Worm (Caenorhabditis elegans) whole organism, L2 larva: ENCODE measurements around the gene dpm-3.

Experiments used
- C34F6.9 ChIP-seq: fragments of 150-350 bp; optimal IDR thresholded peaks from 2 replicates; lab custom pipeline; 2014; ENCODE audit warnings: missing biosample characterization, missing genetic modification characterization
- F13H6.1 ChIP-seq: sonication (generic microtip); optimal IDR thresholded peaks from 2 replicates; lab custom pipeline; 2016; ENCODE audit warnings: missing genetic modification characterization, missing compliant biosample characterization
- R02D3.7 ChIP-seq: fragments of 150-350 bp; optimal IDR thresholded peaks from 2 replicates; lab custom pipeline; 2014; ENCODE audit warnings: missing biosample characterization, missing genetic modification characterization
- Y55F3AM.14 ChIP-seq: fragments of 200-800 bp; sonication (Bioruptor generic); optimal IDR thresholded peaks from 2 replicates; lab custom pipeline; 2018; ENCODE audit warnings: mild to moderate bottlenecking, missing genetic modification characterization, missing compliant biosample characterization
- ZK546.5 ChIP-seq: sonication (generic microtip); optimal IDR thresholded peaks from 2 replicates; lab custom pipeline; 2017; ENCODE audit warnings: missing biosample characterization, missing genetic modification characterization
- aly-2 ChIP-seq: fragments of 150-350 bp; optimal IDR thresholded peaks from 2 replicates; lab custom pipeline; 2014; ENCODE audit warnings: missing biosample characterization, missing genetic modification characterization
- blmp-1 ChIP-seq: sonication (generic microtip); optimal IDR thresholded peaks from 2 replicates; lab custom pipeline; 2017; ENCODE audit warnings: missing genetic modification characterization, mild to moderate bottlenecking, missing compliant biosample characterization, antibody characterized with exemption, moderate library complexity; ENCODE audit not compliant: insufficient read depth
- ceh-16 ChIP-seq: fragments of 150-350 bp; optimal IDR thresholded peaks from 2 replicates; lab custom pipeline; 2014; ENCODE audit warnings: missing biosample characterization, missing genetic modification characterization
- ceh-82 ChIP-seq: fragments of 150-350 bp; optimal IDR thresholded peaks from 2 replicates; lab custom pipeline; 2014; ENCODE audit warnings: missing biosample characterization, missing genetic modification characterization
- crh-2 ChIP-seq: sonication (generic microtip); optimal IDR thresholded peaks from 2 replicates; lab custom pipeline; 2017; ENCODE audit warnings: missing biosample characterization, missing genetic modification characterization
- egl-27 ChIP-seq: sonication (generic microtip); optimal IDR thresholded peaks from 3 replicates; lab custom pipeline; 2017; ENCODE audit warnings: missing biosample characterization, missing genetic modification reagents, missing genetic modification characterization
- elt-1 ChIP-seq: fragments of 150-350 bp; optimal IDR thresholded peaks from 2 replicates; lab custom pipeline; 2014; ENCODE audit warnings: missing biosample characterization, missing genetic modification characterization
- elt-3 ChIP-seq: sonication (generic microtip); optimal IDR thresholded peaks from 2 replicates; lab custom pipeline; 2017; ENCODE audit warnings: missing biosample characterization, missing genetic modification characterization
- fos-1 ChIP-seq: fragments of 150-350 bp; optimal IDR thresholded peaks from 2 replicates; lab custom pipeline; 2014; ENCODE audit warnings: missing biosample characterization, missing genetic modification characterization
- gmeb-1 ChIP-seq: fragments of 150-350 bp; optimal IDR thresholded peaks from 2 replicates; lab custom pipeline; 2014; ENCODE audit warnings: missing biosample characterization, missing genetic modification characterization
- lin-11 ChIP-seq: fragments of 150-350 bp; sonication (generic microtip); optimal IDR thresholded peaks from 2 replicates; lab custom pipeline; 2014; ENCODE audit warnings: missing biosample characterization, missing genetic modification characterization, inconsistent platforms, mixed read lengths
- lin-13 ChIP-seq: fragments of 150-350 bp; optimal IDR thresholded peaks from 2 replicates; lab custom pipeline; 2014; ENCODE audit warnings: missing biosample characterization, missing genetic modification reagents, missing genetic modification characterization
- lin-39 ChIP-seq: fragments of 150-350 bp; optimal IDR thresholded peaks from 2 replicates; lab custom pipeline; 2014; ENCODE audit warnings: missing biosample characterization, missing genetic modification reagents, missing genetic modification characterization
- lsy-2 ChIP-seq, 2 experiments: fragments of 150-350 bp in 1 of 2; sonication (generic microtip) in 1 of 2; optimal IDR thresholded peaks; 2 replicates each; lab custom pipeline; 2014 to 2017; ENCODE audit warnings: missing biosample characterization in 2 of 2, missing genetic modification characterization in 2 of 2
- mab-5 ChIP-seq: fragments of 150-350 bp; optimal IDR thresholded peaks from 2 replicates; lab custom pipeline; 2014; ENCODE audit warnings: missing biosample characterization, missing genetic modification characterization
- mbf-1 ChIP-seq: sonication (generic microtip); optimal IDR thresholded peaks from 2 replicates; lab custom pipeline; 2017; ENCODE audit warnings: missing biosample characterization, missing genetic modification characterization
- nhr-12 ChIP-seq: fragments of 150-350 bp; optimal IDR thresholded peaks from 2 replicates; lab custom pipeline; 2014; ENCODE audit warnings: missing biosample characterization, missing genetic modification characterization
- nhr-129 ChIP-seq: fragments of 150-350 bp; optimal IDR thresholded peaks from 2 replicates; lab custom pipeline; 2014; ENCODE audit warnings: missing biosample characterization, missing genetic modification characterization
- nhr-21 ChIP-seq: fragments of 150-350 bp; optimal IDR thresholded peaks from 2 replicates; lab custom pipeline; 2014; ENCODE audit warnings: missing biosample characterization, missing genetic modification characterization
- nhr-237 ChIP-seq: fragments of 150-350 bp; optimal IDR thresholded peaks from 2 replicates; lab custom pipeline; 2014; ENCODE audit warnings: missing biosample characterization, missing genetic modification characterization
- nhr-25 ChIP-seq: fragments of 150-350 bp; sonication (generic microtip); optimal IDR thresholded peaks from 3 replicates; lab custom pipeline; 2014; ENCODE audit warnings: missing biosample characterization, missing genetic modification characterization
- nhr-6 ChIP-seq: fragments of 150-350 bp; optimal IDR thresholded peaks from 2 replicates; lab custom pipeline; 2014; ENCODE audit warnings: missing biosample characterization, missing genetic modification characterization
- nhr-77 ChIP-seq: fragments of 150-350 bp; optimal IDR thresholded peaks from 2 replicates; lab custom pipeline; 2014; ENCODE audit warnings: missing biosample characterization, missing genetic modification characterization
- peb-1 ChIP-seq: fragments of 150-350 bp; optimal IDR thresholded peaks from 2 replicates; lab custom pipeline; 2014; ENCODE audit warnings: missing biosample characterization, missing genetic modification characterization
- sem-4 ChIP-seq: fragments of 150-350 bp; optimal IDR thresholded peaks from 2 replicates; lab custom pipeline; 2014; ENCODE audit warnings: missing biosample characterization, missing genetic modification reagents, missing genetic modification characterization
- sma-3 ChIP-seq: sonication (generic microtip); optimal IDR thresholded peaks from 2 replicates; lab custom pipeline; 2016; ENCODE audit warnings: missing genetic modification reagents, missing genetic modification characterization, missing compliant biosample characterization
- sma-9 ChIP-seq, 2 experiments: fragments of 150-350 bp in 1 of 2; sonication (generic microtip) in 1 of 2; optimal IDR thresholded peaks; 2 replicates each; lab custom pipeline; 2014 to 2016; ENCODE audit warnings: missing genetic modification characterization in 2 of 2, mild to moderate bottlenecking in 1 of 2, missing biosample characterization in 1 of 2, missing compliant biosample characterization in 1 of 2, missing genetic modification reagents in 1 of 2, moderate library complexity in 1 of 2
- snpc-4 ChIP-seq: fragments of 150-350 bp; optimal IDR thresholded peaks from 2 replicates; lab custom pipeline; 2014; ENCODE audit warnings: missing biosample characterization, missing genetic modification characterization
- unc-39 ChIP-seq: fragments of 150-350 bp; optimal IDR thresholded peaks from 2 replicates; lab custom pipeline; 2014; ENCODE audit warnings: missing biosample characterization, missing genetic modification characterization
- unc-55 ChIP-seq: fragments of 150-350 bp; sonication (generic microtip); optimal IDR thresholded peaks from 3 replicates; lab custom pipeline; 2014; ENCODE audit warnings: missing biosample characterization, missing genetic modification reagents, missing genetic modification characterization
- unc-62 ChIP-seq: fragments of 150-350 bp; optimal IDR thresholded peaks from 2 replicates; lab custom pipeline; 2014; ENCODE audit warnings: missing biosample characterization, missing genetic modification reagents, missing genetic modification characterization
- zag-1 ChIP-seq: fragments of 150-350 bp; optimal IDR thresholded peaks from 2 replicates; lab custom pipeline; 2014; ENCODE audit warnings: missing biosample characterization, missing genetic modification characterization
- ztf-1 ChIP-seq: fragments of 200-800 bp; sonication (Bioruptor generic); conservative IDR thresholded peaks from 2 replicates; pipeline ENCODE4 v1.3.6; 2022; ENCODE audit warnings: missing genetic modification characterization, missing compliant biosample characterization
- ztf-11 ChIP-seq: sonication (generic microtip); optimal IDR thresholded peaks from 2 replicates; lab custom pipeline; 2017; ENCODE audit warnings: missing biosample characterization, missing genetic modification characterization
- ztf-4 ChIP-seq: fragments of 150-350 bp; optimal IDR thresholded peaks from 2 replicates; lab custom pipeline; 2014; ENCODE audit warnings: missing biosample characterization, missing genetic modification characterization

The dpm-3 gene

ce11 chrIV:12404137-12404536, 12.8 kb downstream of the dpm-3 start, which contains the start of gene gex-3 (continued):
- TF ChIP-seq sma-3 (GFP tag; lab: Kevin White, UChicago), result peak; percentile 64
- no peak for TF ChIP-seq elt-3 (tag; lab: Kevin White, UChicago)
- no peak for TF ChIP-seq R02D3.7 (tag; lab: Kevin White, UChicago)
- peak; percentile 63 for TF ChIP-seq zag-1 (tag; lab: Kevin White, UChicago)
- no peak for TF ChIP-seq lin-39
- TF ChIP-seq ztf-11 (tag; lab: Kevin White, UChicago), result no peak
- peak; percentile 22 for TF ChIP-seq mab-5
- no peak for TF ChIP-seq Y55F3AM.14 (GFP tag; lab: Kevin White, UChicago)
- peak; percentile 71 for TF ChIP-seq nhr-25 (tag; lab: Kevin White, UChicago)
- TF ChIP-seq nhr-21 (tag; lab: Kevin White, UChicago), result peak; percentile 65
- peak; percentile 64 for TF ChIP-seq ztf-4 (tag; lab: Kevin White, UChicago)
- peak; percentile 12 for TF ChIP-seq egl-27 (tag; lab: Kevin White, UChicago)
- no peak for TF ChIP-seq nhr-77 (tag; lab: Kevin White, UChicago)
- TF ChIP-seq ceh-82 (tag; lab: Kevin White, UChicago), result no peak
- TF ChIP-seq snpc-4 (tag; lab: Kevin White, UChicago), result no peak
- TF ChIP-seq nhr-6 (tag; lab: Kevin White, UChicago), result no peak
- TF ChIP-seq nhr-237 (tag; lab: Kevin White, UChicago), result no peak
- TF ChIP-seq lin-11, result peak; percentile 79
- TF ChIP-seq ZK546.5 (tag; lab: Kevin White, UChicago), result peak; percentile 73
- TF ChIP-seq fos-1 (tag; lab: Kevin White, UChicago), result peak; percentile 80

- no peak for TF ChIP-seq unc-39 (tag; lab: Kevin White, UChicago)
Observed at ce11 chrIV:12408625-12409024, 17.2 kb downstream of the dpm-3 start, which contains the start of gene dsb-1. TSS of gene dsb-1 (plus strand) at chrIV:12408925.

ce11 chrIV:12410167-12410566, 18.8 kb downstream of the dpm-3 start, which contains the start of gene acl-13:
TSS of gene acl-13 (plus strand) at chrIV:12410467.
- TF ChIP-seq crh-2 (tag; lab: Kevin White, UChicago) (no peak), nhr-12 (tag; lab: Kevin White, UChicago) (no peak), ceh-16 (tag; lab: Kevin White, UChicago) (no peak), mbf-1 (tag; lab: Kevin White, UChicago) (no peak), unc-62 (GFP tag; lab: Kevin White, UChicago) (no peak), C34F6.9 (tag; lab: Kevin White, UChicago) (no peak), R02D3.7 (tag; lab: Kevin White, UChicago) (no peak), snpc-4 (tag; lab: Kevin White, UChicago) (no peak)

ce11 chrIV:12414601-12415000, 23.2 kb downstream of the dpm-3 start:
- TF ChIP-seq zag-1 (tag; lab: Kevin White, UChicago) (no peak), elt-3 (tag; lab: Kevin White, UChicago) (no peak), mbf-1 (tag; lab: Kevin White, UChicago) (no peak), nhr-77 (tag; lab: Kevin White, UChicago) (no peak), ztf-1 (no peak), nhr-25 (tag; lab: Kevin White, UChicago) (no peak), unc-62 (GFP tag; lab: Kevin White, UChicago) (no peak), R02D3.7 (tag; lab: Kevin White, UChicago) (no peak), unc-39 (tag; lab: Kevin White, UChicago) (no peak), snpc-4 (tag; lab: Kevin White, UChicago) (no peak), unc-55 (GFP tag; lab: Kevin White, UChicago) (no peak), egl-27 (tag; lab: Kevin White, UChicago) (no peak), crh-2 (tag; lab: Kevin White, UChicago) (no peak), ztf-11 (tag; lab: Kevin White, UChicago) (no peak), elt-1 (tag; lab: Kevin White, UChicago) (no peak), gmeb-1 (no peak), lin-11 (no peak), F13H6.1 (tag; lab: Kevin White, UChicago) (no peak)

ce11 chrIV:12416629-12417404, 25.4 kb downstream of the dpm-3 start:
- TF ChIP-seq Y55F3AM.14 (GFP tag; lab: Kevin White, UChicago) (no peak), fos-1 (tag; lab: Kevin White, UChicago) (no peak), lin-13 (GFP tag; lab: Kevin White, UChicago) (no peak), unc-39 (tag; lab: Kevin White, UChicago) (no peak), sma-9 (GFP tag; optimal IDR thresholded peaks at IDR 0.05; lab: Kevin White, UChicago) (peak; percentile 21), sma-9 (tag; optimal IDR thresholded peaks at IDR 0.05; lab: Kevin White, UChicago) (no peak), F13H6.1 (tag; lab: Kevin White, UChicago) (no peak), sem-4 (tag; lab: Kevin White, UChicago) (no peak), lin-11 (peak; percentile 11), nhr-21 (tag; lab: Kevin White, UChicago) (no peak), nhr-129 (tag; lab: Kevin White, UChicago) (peak; percentile 58), lsy-2 (tag; optimal IDR thresholded peaks at IDR 0.05; lab: Kevin White, UChicago) (peak in 1 of 2 experiments; percentile 26), ztf-4 (tag; lab: Kevin White, UChicago) (no peak), ZK546.5 (tag; lab: Kevin White, UChicago) (no peak), blmp-1 (no peak), peb-1 (tag; lab: Kevin White, UChicago) (no peak), mab-5 (no peak), C34F6.9 (tag; lab: Kevin White, UChicago) (peak; percentile 4), aly-2 (tag; lab: Kevin White, UChicago) (no peak), snpc-4 (tag; lab: Kevin White, UChicago) (no peak), sma-3 (GFP tag; lab: Kevin White, UChicago) (peak; percentile 13)
